Worm (Caenorhabditis elegans) whole organism, young adult: ENCODE data around the gene com-1.

Experiments
- B0019.2 ChIP-seq: fragments of 200-800 bp; sonication (Bioruptor generic); conservative IDR thresholded peaks from 2 replicates; pipeline ENCODE4 v1.3.6; 2022; ENCODE audit warnings: missing genetic modification reagents, missing genetic modification characterization, missing compliant biosample characterization
- F23B12.7 ChIP-seq: sonication (generic microtip); optimal IDR thresholded peaks from 2 replicates; lab custom pipeline; 2017; ENCODE audit warnings: missing genetic modification characterization, mild to moderate bottlenecking, missing compliant biosample characterization, antibody characterized with exemption, moderate library complexity; ENCODE audit not compliant: insufficient read depth
- dpff-1 ChIP-seq: sonication (generic microtip); optimal IDR thresholded peaks from 2 replicates; lab custom pipeline; 2017; ENCODE audit warnings: mild to moderate bottlenecking, missing genetic modification characterization, missing compliant biosample characterization
- efl-1 ChIP-seq: fragments of 150-350 bp; optimal IDR thresholded peaks from 2 replicates; lab custom pipeline; 2014; ENCODE audit warnings: missing biosample characterization, missing genetic modification reagents, missing genetic modification characterization
- nfya-1 ChIP-seq: sonication (generic microtip); optimal IDR thresholded peaks from 2 replicates; lab custom pipeline; 2017; ENCODE audit warnings: antibody characterized with exemption, missing compliant biosample characterization, missing genetic modification characterization, borderline replicate concordance; ENCODE audit not compliant: insufficient read depth
- sdz-38 ChIP-seq: sonication (generic microtip); optimal IDR thresholded peaks from 2 replicates; lab custom pipeline; 2016; ENCODE audit warnings: missing genotype, missing genetic modification characterization, missing compliant biosample characterization
- snpc-4 ChIP-seq, 5 experiments: fragments of 150-350 bp in 1 of 5; sonication (generic microtip) in 4 of 5; optimal IDR thresholded peaks; 2 replicates each; lab custom pipeline; 2014 to 2018; ENCODE audit warnings: missing genetic modification characterization in 5 of 5, missing biosample characterization in 3 of 5, antibody characterized with exemption in 2 of 5, mild to moderate bottlenecking in 2 of 5, missing compliant biosample characterization in 2 of 5, missing genotype in 2 of 5, moderate library complexity in 2 of 5, missing genetic modification reagents in 1 of 5

- TF ChIP-seq sdz-38 (tag; lab: Kevin White, UChicago), result no peak
- no peak for TF ChIP-seq dpff-1
- TF ChIP-seq snpc-4 (GFP tag; optimal IDR thresholded peaks at IDR 0.05; lab: Kevin White, UChicago), result no peak
- no peak for TF ChIP-seq snpc-4 (tag; optimal IDR thresholded peaks at IDR 0.05; lab: Kevin White, UChicago)
- TF ChIP-seq nfya-1 (tag; lab: Kevin White, UChicago), result no peak
- TF ChIP-seq B0019.2 (GFP tag; lab: Robert Waterston, UW), result no peak
- no peak for TF ChIP-seq F23B12.7 (tag; lab: Kevin White, UChicago)
- no peak for TF ChIP-seq efl-1
These were observed 25.3 kb downstream of the com-1 start for ce11 chrIII:10921474-10921873.
